Worm (Caenorhabditis elegans) whole organism, midembryonic: ENCODE data around the gene tbc-14.

ENCODE experiments used
- cog-1 ChIP-seq: sonication (generic microtip); optimal IDR thresholded peaks from 2 replicates; lab custom pipeline; 2016; ENCODE audit warnings: missing genetic modification characterization, missing compliant biosample characterization
- flt-1 ChIP-seq: fragments of 200-800 bp; sonication (Bioruptor generic); IDR thresholded peaks from 2 replicates; pipeline ENCODE4 v1.3.6; 2022; ENCODE audit warnings: missing genetic modification characterization, missing compliant biosample characterization
- klf-2 ChIP-seq: fragments of 200-800 bp; sonication (Bioruptor generic); conservative IDR thresholded peaks from 2 replicates; pipeline ENCODE4 v1.3.6; 2022; ENCODE audit warnings: missing genetic modification reagents, missing genetic modification characterization, missing compliant biosample characterization

DNA sequence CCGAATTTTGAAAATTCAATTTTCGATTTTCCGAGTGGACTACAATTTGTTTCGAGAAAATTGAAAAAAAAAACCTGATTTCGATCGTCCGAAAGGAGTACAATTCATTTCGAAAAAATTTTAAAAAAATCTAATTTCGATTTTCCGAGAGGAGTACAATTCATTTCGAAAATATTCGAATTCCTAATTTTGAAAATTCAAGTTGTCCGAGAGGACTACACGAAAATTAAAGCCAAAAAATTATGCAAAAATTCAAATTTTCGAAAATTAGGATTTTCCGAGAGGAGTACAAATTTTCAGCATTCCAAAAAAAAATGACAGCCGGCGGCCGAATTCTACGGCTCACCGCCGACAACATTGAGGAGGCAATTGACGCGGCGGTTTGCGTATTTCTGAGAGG, 35.1 kb downstream of the tbc-14 start, which contains the start of gene Y48C3A.18:
- TF ChIP-seq cog-1 (tag; lab: Kevin White, UChicago): no peak
- TF ChIP-seq flt-1 (GFP tag; lab: Robert Waterston, UW): no peak
- no peak for TF ChIP-seq klf-2 (GFP tag; lab: Robert Waterston, UW)
